Worm (Caenorhabditis elegans): ENCODE measurements around the gene ZK262.4.

ce11 chrV:18402743-18403142 is 21.6 kb downstream of the ZK262.4 start:
- TF ChIP-seq mep-1 (tag; optimal IDR thresholded peaks at IDR 0.05): no peak
- TF ChIP-seq unc-39 (tag; optimal IDR thresholded peaks at IDR 0.05): no peak

All from whole organism, mixed stage, embryonic.